Fruit fly (Drosophila melanogaster): Measurements from ENCODE around the gene CG7203.

DNA sequence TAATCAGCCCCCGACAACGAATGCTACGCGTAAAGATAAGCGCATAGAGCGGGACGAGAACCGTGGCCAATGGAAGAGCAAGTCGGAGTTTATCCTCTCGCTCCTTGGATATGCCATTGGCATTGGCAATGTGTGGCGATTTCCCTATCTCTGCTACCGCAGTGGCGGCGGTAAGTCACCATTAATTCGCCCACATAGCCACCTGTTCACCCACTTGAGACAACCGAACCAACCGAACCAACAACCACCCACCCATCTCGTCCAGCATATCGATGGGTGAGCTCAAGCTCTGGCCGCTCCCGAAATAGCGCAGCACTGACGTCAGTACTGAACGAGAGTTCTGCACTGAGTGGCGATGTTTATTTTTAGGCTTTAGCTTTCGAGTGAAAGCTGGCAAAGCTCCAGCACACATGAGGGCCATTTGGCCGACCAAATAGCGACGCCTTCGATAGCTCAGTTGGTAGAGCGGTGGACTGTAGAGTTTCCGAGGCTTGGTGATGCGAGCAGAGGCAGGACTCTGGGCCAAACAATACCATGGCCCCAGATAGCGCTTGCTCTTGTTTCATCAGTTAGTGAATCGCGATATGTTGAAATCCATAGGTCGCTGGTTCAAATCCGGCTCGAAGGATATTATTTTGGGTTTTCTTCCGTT is 41.8 kb downstream of the CG7203 start:
- TF ChIP-seq CG8478 (optimal IDR thresholded peaks at IDR 0.05) (no peak), CTCF (optimal IDR thresholded peaks at IDR 0.05) (no peak)

All from S2 (cell line).